Worm (Caenorhabditis elegans) whole organism, early embryonic: ENCODE data around the gene mpc-1.

Experiments
- B0310.2 ChIP-seq: sonication (generic microtip); optimal IDR thresholded peaks from 2 replicates; lab custom pipeline; 2016; ENCODE audit warnings: mild to moderate bottlenecking, missing genetic modification characterization, missing compliant biosample characterization
- F13C5.2 ChIP-seq: sonication (generic microtip); optimal IDR thresholded peaks from 2 replicates; lab custom pipeline; 2017; ENCODE audit warnings: mild to moderate bottlenecking, missing genetic modification characterization, inconsistent platforms, missing compliant biosample characterization
- ama-1 ChIP-seq: fragments of 150-350 bp; optimal IDR thresholded peaks from 2 replicates; lab custom pipeline; 2014
- ceh-13 ChIP-seq: fragments of 200-800 bp; sonication (Bioruptor generic); optimal IDR thresholded peaks from 2 replicates; lab custom pipeline; 2018; ENCODE audit warnings: mild to moderate bottlenecking, missing genetic modification characterization, missing compliant biosample characterization
- ceh-36 ChIP-seq: sonication (generic microtip); optimal IDR thresholded peaks from 2 replicates; lab custom pipeline; 2016; ENCODE audit warnings: missing genetic modification characterization, inconsistent platforms, missing compliant biosample characterization
- ets-7 ChIP-seq: sonication (generic microtip); optimal IDR thresholded peaks from 2 replicates; lab custom pipeline; 2016; ENCODE audit warnings: missing genotype, missing genetic modification characterization, missing compliant biosample characterization
- flt-1 ChIP-seq: fragments of 200-800 bp; sonication (Bioruptor generic); IDR thresholded peaks from 2 replicates; pipeline ENCODE4 v1.3.6; 2022; ENCODE audit warnings: missing genetic modification characterization, missing compliant biosample characterization
- hmbx-1 ChIP-seq: sonication (generic microtip); optimal IDR thresholded peaks from 2 replicates; lab custom pipeline; 2016; ENCODE audit warnings: mild to moderate bottlenecking, missing genetic modification characterization, missing compliant biosample characterization
- hmg-4 ChIP-seq: fragments of 200-800 bp; sonication (Bioruptor generic); optimal IDR thresholded peaks from 2 replicates; lab custom pipeline; 2018; ENCODE audit warnings: mild to moderate bottlenecking, missing genetic modification characterization, missing compliant biosample characterization
- hnd-1 ChIP-seq: sonication (generic microtip); optimal IDR thresholded peaks from 2 replicates; lab custom pipeline; 2016; ENCODE audit warnings: missing genetic modification characterization, missing compliant biosample characterization
- scrt-1 ChIP-seq: fragments of 200-800 bp; sonication (Bioruptor generic); IDR thresholded peaks from 2 replicates; pipeline ENCODE4 v1.3.6; 2022; ENCODE audit warnings: missing genetic modification characterization, missing compliant biosample characterization
- tbx-37 ChIP-seq: fragments of 200-800 bp; sonication (Bioruptor generic); conservative IDR thresholded peaks from 2 replicates; pipeline ENCODE4 v1.3.6; 2022; ENCODE audit warnings: missing genetic modification reagents, missing genetic modification characterization, missing compliant biosample characterization
- tra-4 ChIP-seq: sonication (generic microtip); optimal IDR thresholded peaks from 2 replicates; lab custom pipeline; 2017; ENCODE audit warnings: missing genetic modification characterization, missing compliant biosample characterization

DNA sequence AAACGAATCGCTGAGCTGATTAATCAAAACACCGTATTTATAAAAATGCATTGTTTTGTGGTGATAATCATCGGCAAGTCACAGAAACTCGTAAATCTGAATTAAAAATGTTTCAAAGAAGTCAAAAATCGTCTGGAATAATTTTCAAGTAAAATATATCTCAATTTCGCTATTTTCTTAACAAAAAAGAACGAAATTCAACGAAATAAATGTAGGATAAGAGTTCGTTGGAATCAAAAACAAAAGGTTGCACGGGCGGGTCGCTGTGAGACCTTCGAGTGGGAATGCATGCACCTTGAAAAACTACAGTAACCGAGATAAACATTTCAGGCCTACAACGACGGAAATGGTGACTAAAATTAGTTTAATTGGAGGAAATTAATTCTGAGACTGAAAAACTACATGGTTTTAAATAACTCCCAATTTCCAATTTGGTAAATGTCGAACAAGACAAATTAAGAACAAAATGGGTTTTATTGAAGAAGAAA lies 21.1 kb downstream of the mpc-1 start, which contains the start of gene C28A5.1:
- TF ChIP-seq flt-1 (GFP tag; lab: Robert Waterston, UW) (no peak), ceh-13 (GFP tag; lab: Kevin White, UChicago) (no peak), ama-1 (no peak), scrt-1 (GFP tag; lab: Robert Waterston, UW) (no peak), tbx-37 (no peak), hmbx-1 (tag; lab: Kevin White, UChicago) (no peak), hmg-4 (GFP tag; lab: Kevin White, UChicago) (no peak), hnd-1 (tag; lab: Kevin White, UChicago) (no peak), B0310.2 (no peak), tra-4 (tag; lab: Kevin White, UChicago) (no peak), F13C5.2 (tag; lab: Kevin White, UChicago) (no peak), ceh-36 (tag; lab: Kevin White, UChicago) (no peak), ets-7 (tag; lab: Kevin White, UChicago) (no peak)
